Worm (Caenorhabditis elegans) whole organism, L1 larva: ENCODE measurements around the gene W05E10.1.
A peak's percentile ranks its signal among the peaks of the same experiment; 100 is the strongest.

Experiments
- C04F5.9 ChIP-seq: sonication (generic microtip); optimal IDR thresholded peaks from 2 replicates; lab custom pipeline; 2016; ENCODE audit warnings: missing genetic modification characterization, missing compliant biosample characterization
- C34B4.2 ChIP-seq: sonication (generic microtip); optimal IDR thresholded peaks from 2 replicates; lab custom pipeline; 2017; ENCODE audit warnings: mild to moderate bottlenecking, missing genetic modification characterization, missing compliant biosample characterization
- F16B12.6 ChIP-seq: fragments of 150-350 bp; optimal IDR thresholded peaks from 2 replicates; lab custom pipeline; 2014; ENCODE audit warnings: missing biosample characterization, missing genetic modification characterization
- aly-2 ChIP-seq: fragments of 150-350 bp; optimal IDR thresholded peaks from 2 replicates; lab custom pipeline; 2014; ENCODE audit warnings: missing biosample characterization, missing genetic modification characterization
- blmp-1 ChIP-seq: fragments of 150-350 bp; optimal IDR thresholded peaks from 2 replicates; lab custom pipeline; 2014; ENCODE audit warnings: missing biosample characterization, missing genetic modification characterization
- ceh-8 ChIP-seq: fragments of 200-800 bp; sonication (Bioruptor generic); optimal IDR thresholded peaks from 2 replicates; lab custom pipeline; 2018; ENCODE audit warnings: mild to moderate bottlenecking, missing genetic modification characterization, moderate library complexity, missing compliant biosample characterization
- ceh-88 ChIP-seq: fragments of 200-800 bp; sonication (Bioruptor generic); IDR thresholded peaks from 2 replicates; pipeline ENCODE4 v1.3.6; 2022; ENCODE audit warnings: missing genetic modification characterization, missing compliant biosample characterization
- ceh-90 ChIP-seq: sonication (generic microtip); optimal IDR thresholded peaks from 2 replicates; lab custom pipeline; 2016; ENCODE audit warnings: missing genetic modification characterization, missing compliant biosample characterization
- dpl-1 ChIP-seq, 3 experiments: fragments of 150-350 bp in 2 of 3; sonication (generic microtip) in 1 of 3; optimal IDR thresholded peaks; 2 replicates each; lab custom pipeline; 2014 to 2017; ENCODE audit warnings: missing biosample characterization in 3 of 3, missing genetic modification characterization in 3 of 3, missing genetic modification reagents in 3 of 3
- egl-27 ChIP-seq, 2 experiments: fragments of 150-350 bp in 1 of 2; sonication (generic microtip); optimal IDR thresholded peaks; 3 replicates each; lab custom pipeline; 2017 to 2018; ENCODE audit warnings: missing biosample characterization in 2 of 2, missing genetic modification characterization in 2 of 2, missing genetic modification reagents in 2 of 2
- elt-2 ChIP-seq: sonication (generic microtip); optimal IDR thresholded peaks from 2 replicates; lab custom pipeline; 2016; ENCODE audit warnings: missing genetic modification characterization, mild to moderate bottlenecking, inconsistent platforms, missing compliant biosample characterization, missing genetic modification reagents
- elt-3 ChIP-seq, 6 experiments: fragments of 150-350 bp in 1 of 6; sonication (generic microtip); optimal IDR thresholded peaks; 2 replicates each; lab custom pipeline; 2017 to 2018; ENCODE audit warnings: missing biosample characterization in 6 of 6, missing genetic modification characterization in 6 of 6, inconsistent platforms in 1 of 6
- fkh-10 ChIP-seq: sonication (generic microtip); optimal IDR thresholded peaks from 2 replicates; lab custom pipeline; 2017; ENCODE audit warnings: missing biosample characterization, missing genetic modification reagents, missing genetic modification characterization
- fkh-8 ChIP-seq: sonication (generic microtip); optimal IDR thresholded peaks from 2 replicates; lab custom pipeline; 2016; ENCODE audit warnings: mild to moderate bottlenecking, missing genetic modification characterization, missing compliant biosample characterization
- fos-1 ChIP-seq: fragments of 150-350 bp; optimal IDR thresholded peaks from 2 replicates; lab custom pipeline; 2014; ENCODE audit warnings: missing biosample characterization, missing genetic modification characterization
- grh-1 ChIP-seq: fragments of 200-800 bp; sonication (Bioruptor generic); IDR thresholded peaks from 2 replicates; pipeline ENCODE4 v1.3.6; 2022; ENCODE audit warnings: missing genetic modification reagents, missing genetic modification characterization, missing compliant biosample characterization
- hlh-17 ChIP-seq: fragments of 200-800 bp; sonication (Bioruptor generic); optimal IDR thresholded peaks from 2 replicates; lab custom pipeline; 2018; ENCODE audit warnings: missing genetic modification characterization, mild to moderate bottlenecking, missing compliant biosample characterization, moderate library complexity, borderline replicate concordance
- isw-1 ChIP-seq: fragments of 200-800 bp; sonication (Bioruptor generic); IDR thresholded peaks from 2 replicates; pipeline ENCODE4 v1.3.6; 2022; ENCODE audit warnings: missing genetic modification characterization, missing compliant biosample characterization
- lin-13 ChIP-seq: fragments of 150-350 bp; optimal IDR thresholded peaks from 2 replicates; lab custom pipeline; 2014; ENCODE audit warnings: missing biosample characterization, missing genetic modification reagents, missing genetic modification characterization
- lin-14 ChIP-seq: fragments of 200-800 bp; sonication (Bioruptor generic); optimal IDR thresholded peaks from 2 replicates; lab custom pipeline; 2018; ENCODE audit warnings: mild to moderate bottlenecking, missing genetic modification characterization, moderate library complexity, missing compliant biosample characterization
- lin-15B ChIP-seq: fragments of 150-350 bp; sonication (generic microtip); optimal IDR thresholded peaks from 3 replicates; lab custom pipeline; 2014; ENCODE audit warnings: missing biosample characterization, missing genetic modification characterization
- lir-3 ChIP-seq: sonication (generic microtip); optimal IDR thresholded peaks from 2 replicates; lab custom pipeline; 2016; ENCODE audit warnings: mild to moderate bottlenecking, missing genetic modification characterization, moderate library complexity, missing compliant biosample characterization; ENCODE audit not compliant: poor library complexity
- lsy-2 ChIP-seq, 2 experiments: fragments of 150-350 bp; optimal IDR thresholded peaks; 2 replicates each; lab custom pipeline; 2014; ENCODE audit warnings: missing biosample characterization in 2 of 2, missing genetic modification characterization in 2 of 2
- mab-9 ChIP-seq: fragments of 200-800 bp; sonication (Bioruptor generic); IDR thresholded peaks from 2 replicates; pipeline ENCODE4 v1.3.6; 2022; ENCODE audit warnings: missing genetic modification reagents, missing genetic modification characterization, missing compliant biosample characterization
- mef-2 ChIP-seq: fragments of 150-350 bp; optimal IDR thresholded peaks from 2 replicates; lab custom pipeline; 2014; ENCODE audit warnings: missing biosample characterization, missing genetic modification characterization
- nhr-12 ChIP-seq: sonication (generic microtip); optimal IDR thresholded peaks from 2 replicates; lab custom pipeline; 2017; ENCODE audit warnings: missing biosample characterization, missing genetic modification characterization
- nhr-19 ChIP-seq: fragments of 200-800 bp; sonication (Bioruptor generic); conservative IDR thresholded peaks from 2 replicates; pipeline ENCODE4 v1.3.6; 2022; ENCODE audit warnings: missing genetic modification characterization, missing compliant biosample characterization
- nhr-20 ChIP-seq: sonication (generic microtip); optimal IDR thresholded peaks from 2 replicates; lab custom pipeline; 2016; ENCODE audit warnings: mild to moderate bottlenecking, missing genetic modification characterization, missing compliant biosample characterization
- nhr-28 ChIP-seq: fragments of 150-350 bp; optimal IDR thresholded peaks from 2 replicates; lab custom pipeline; 2014; ENCODE audit warnings: missing biosample characterization, missing genetic modification characterization
- nhr-76 ChIP-seq: sonication (generic microtip); optimal IDR thresholded peaks from 2 replicates; lab custom pipeline; 2017; ENCODE audit warnings: missing biosample characterization, missing genetic modification characterization
- nhr-84 ChIP-seq: sonication (generic microtip); optimal IDR thresholded peaks from 2 replicates; lab custom pipeline; 2017; ENCODE audit warnings: missing biosample characterization, missing genetic modification characterization
- nhr-90 ChIP-seq: sonication (generic microtip); optimal IDR thresholded peaks from 2 replicates; lab custom pipeline; 2016; ENCODE audit warnings: mild to moderate bottlenecking, missing genetic modification characterization, missing compliant biosample characterization; ENCODE audit not compliant: poor library complexity
- rnt-1 ChIP-seq: sonication (generic microtip); optimal IDR thresholded peaks from 2 replicates; lab custom pipeline; 2016; ENCODE audit warnings: mild to moderate bottlenecking, missing genetic modification characterization, moderate library complexity, missing compliant biosample characterization
- skn-1 ChIP-seq: fragments of 150-350 bp; optimal IDR thresholded peaks from 2 replicates; lab custom pipeline; 2014; ENCODE audit warnings: missing biosample characterization, missing genetic modification characterization
- snu-23 ChIP-seq: sonication (generic microtip); optimal IDR thresholded peaks from 2 replicates; lab custom pipeline; 2016; ENCODE audit warnings: missing genetic modification characterization, missing compliant biosample characterization
- sox-4 ChIP-seq: sonication (generic microtip); optimal IDR thresholded peaks from 2 replicates; lab custom pipeline; 2016; ENCODE audit warnings: missing genetic modification characterization, missing compliant biosample characterization
- sup-37 ChIP-seq: fragments of 200-800 bp; sonication (Bioruptor generic); optimal IDR thresholded peaks from 2 replicates; lab custom pipeline; 2018; ENCODE audit warnings: mild to moderate bottlenecking, missing genetic modification characterization, missing compliant biosample characterization
- tbx-2 ChIP-seq: sonication (generic microtip); optimal IDR thresholded peaks from 2 replicates; lab custom pipeline; 2016; ENCODE audit warnings: missing genetic modification characterization, missing compliant biosample characterization
- unc-30 ChIP-seq: sonication (generic microtip); optimal IDR thresholded peaks from 2 replicates; lab custom pipeline; 2017; ENCODE audit warnings: missing biosample characterization, missing genetic modification characterization
- unc-62 ChIP-seq: fragments of 150-350 bp; optimal IDR thresholded peaks from 2 replicates; lab custom pipeline; 2014; ENCODE audit warnings: missing biosample characterization, missing genetic modification reagents, missing genetic modification characterization
- unc-86 ChIP-seq: sonication (generic microtip); optimal IDR thresholded peaks from 2 replicates; lab custom pipeline; 2016; ENCODE audit warnings: missing genetic modification characterization, missing compliant biosample characterization
- unc-98 ChIP-seq: fragments of 200-800 bp; sonication (Bioruptor generic); IDR thresholded peaks from 2 replicates; pipeline ENCODE4 v1.3.6; 2022; ENCODE audit warnings: missing genetic modification characterization, missing compliant biosample characterization
- zip-4 ChIP-seq: fragments of 200-800 bp; sonication (Bioruptor generic); optimal IDR thresholded peaks from 2 replicates; lab custom pipeline; 2018; ENCODE audit warnings: mild to moderate bottlenecking, missing genetic modification characterization, moderate library complexity, missing compliant biosample characterization
- ztf-11 ChIP-seq, 2 experiments: sonication (generic microtip); optimal IDR thresholded peaks; 2 replicates each; lab custom pipeline; 2016 to 2017; ENCODE audit warnings: missing genetic modification characterization in 2 of 2, missing biosample characterization in 1 of 2, missing compliant biosample characterization in 1 of 2

The W05E10.1 gene

ce11 chrV:11644166-11644565 lies 47.3 kb downstream of the W05E10.1 start, which contains the start of gene bir-1 (continued):
- TF ChIP-seq lin-14 (GFP tag; lab: Kevin White, UChicago): peak; percentile 79
- TF ChIP-seq C34B4.2: no peak
- TF ChIP-seq fkh-8 (tag; lab: Kevin White, UChicago): peak; percentile 59
- TF ChIP-seq isw-1 (GFP tag; lab: Robert Waterston, UW): peak; percentile 60
- peak; percentile 25 for TF ChIP-seq fos-1 (tag; lab: Kevin White, UChicago)
- TF ChIP-seq nhr-19 (GFP tag; lab: Robert Waterston, UW): peak; percentile 21
- TF ChIP-seq egl-27 (tag; optimal IDR thresholded peaks at IDR 0.05; lab: Kevin White, UChicago): no peak
- no peak for TF ChIP-seq aly-2 (tag; lab: Kevin White, UChicago)
- TF ChIP-seq ceh-8 (GFP tag; lab: Kevin White, UChicago): no peak
- TF ChIP-seq lin-13 (GFP tag; lab: Kevin White, UChicago): peak; percentile 2
- peak; percentile 52 to 80 for TF ChIP-seq lsy-2 (tag; optimal IDR thresholded peaks at IDR 0.05; lab: Kevin White, UChicago)
- TF ChIP-seq sox-4 (tag; lab: Kevin White, UChicago): no peak
- TF ChIP-seq unc-86 (tag; lab: Kevin White, UChicago): peak; percentile 33
- peak; percentile 49 for TF ChIP-seq nhr-90 (tag; lab: Kevin White, UChicago)
- peak; percentile 71 for TF ChIP-seq skn-1 (tag; lab: Kevin White, UChicago)
- no peak for TF ChIP-seq hlh-17 (GFP tag; lab: Kevin White, UChicago)
- TF ChIP-seq unc-98 (GFP tag; lab: Robert Waterston, UW): no peak
- TF ChIP-seq fkh-10 (GFP tag; lab: Kevin White, UChicago): no peak
- no peak for TF ChIP-seq nhr-28 (tag; lab: Kevin White, UChicago)
- no peak for TF ChIP-seq ceh-88 (GFP tag; lab: Robert Waterston, UW)
- peak; percentile 80 for TF ChIP-seq lir-3 (tag; lab: Kevin White, UChicago)
- peak; percentile 65 for TF ChIP-seq blmp-1
- no peak for TF ChIP-seq nhr-12 (tag; lab: Kevin White, UChicago)
- TF ChIP-seq sup-37 (GFP tag; lab: Kevin White, UChicago): no peak
- TF ChIP-seq grh-1: no peak
- TF ChIP-seq lin-15B (tag; lab: Kevin White, UChicago): peak; percentile 81
- TF ChIP-seq ceh-90 (tag; lab: Kevin White, UChicago): peak; percentile 69
- TF ChIP-seq elt-2 (tag; lab: Kevin White, UChicago): no peak
- TF ChIP-seq nhr-20: peak; percentile 49
- TF ChIP-seq ztf-11 (tag; optimal IDR thresholded peaks at IDR 0.05; lab: Kevin White, UChicago): peak in 1 of 2 experiments; percentile 60
- peak; percentile 11; the same call in 1 of the 2 replicates for TF ChIP-seq mab-9
- peak; percentile 68 for TF ChIP-seq tbx-2 (tag; lab: Kevin White, UChicago)
- TF ChIP-seq C04F5.9 (tag; lab: Kevin White, UChicago): no peak
- no peak for TF ChIP-seq mef-2 (tag; lab: Kevin White, UChicago)
- TF ChIP-seq snu-23 (GFP tag; lab: Kevin White, UChicago): peak; percentile 66
- peak; percentile 72 to 87 (median 79) for TF ChIP-seq dpl-1 (GFP tag; optimal IDR thresholded peaks at IDR 0.05; lab: Kevin White, UChicago)
- no peak for TF ChIP-seq zip-4
- TF ChIP-seq nhr-84: no peak
- no peak for TF ChIP-seq nhr-76
- TF ChIP-seq unc-30: no peak
- no peak for TF ChIP-seq unc-62 (GFP tag; lab: Kevin White, UChicago)
- TF ChIP-seq F16B12.6: no peak
- peak; percentile 91 for TF ChIP-seq rnt-1 (tag; lab: Kevin White, UChicago)
- TF ChIP-seq elt-3 (tag; optimal IDR thresholded peaks at IDR 0.05; lab: Kevin White, UChicago): peak in 1 of 6 experiments; percentile 4
- TF ChIP-seq, all 84 proteins: peak for 42
